Worm (Caenorhabditis elegans) whole organism, L4/young adult: ENCODE data around the gene F44D12.19.

Source experiments
- W03F9.2 ChIP-seq: fragments of 150-350 bp; optimal IDR thresholded peaks from 2 replicates; lab custom pipeline; 2014; ENCODE audit warnings: missing biosample characterization, missing genetic modification characterization
- dao-5 ChIP-seq: sonication (generic microtip); optimal IDR thresholded peaks from 2 replicates; lab custom pipeline; 2016; ENCODE audit warnings: missing genotype, missing genetic modification characterization, moderate library complexity, missing compliant biosample characterization
- him-1 ChIP-seq: sonication (generic microtip); optimal IDR thresholded peaks from 2 replicates; lab custom pipeline; 2016; ENCODE audit warnings: missing genotype, missing genetic modification reagents, missing genetic modification characterization, missing compliant biosample characterization

Gene F44D12.19

ce11 chrIV:10048268-10048667 is 26.9 kb downstream of the F44D12.19 start:
- TF ChIP-seq dao-5 (tag; lab: Kevin White, UChicago) (no peak), him-1 (tag; lab: Kevin White, UChicago) (no peak), W03F9.2 (tag; lab: Kevin White, UChicago) (no peak)

- TF ChIP-seq him-1 (tag; lab: Kevin White, UChicago), result no peak
- TF ChIP-seq dao-5 (tag; lab: Kevin White, UChicago), result no peak
- TF ChIP-seq W03F9.2 (tag; lab: Kevin White, UChicago), result no peak
Observed at ce11 chrIV:10051088-10051487, 29.7 kb downstream of the F44D12.19 start, which contains the start of gene T04B2.8. Gene T04B2.8 (minus strand): TSS chrIV:10051188.

- TF ChIP-seq him-1 (tag; lab: Kevin White, UChicago) (no peak), dao-5 (tag; lab: Kevin White, UChicago) (no peak), W03F9.2 (tag; lab: Kevin White, UChicago) (no peak)
Observed at ce11 chrIV:10053550-10053949, 32.2 kb downstream of the F44D12.19 start, which contains the start of gene srv-12. Gene srv-12 (minus strand): TSS chrIV:10053650.

- no peak for TF ChIP-seq him-1 (tag; lab: Kevin White, UChicago)
- no peak for TF ChIP-seq W03F9.2 (tag; lab: Kevin White, UChicago)
- TF ChIP-seq dao-5 (tag; lab: Kevin White, UChicago), result no peak
Observed at ce11 chrIV:10056138-10056537, 34.8 kb downstream of the F44D12.19 start, which contains the start of gene T04B2.7. Gene T04B2.7 (minus strand): TSS chrIV:10056238.

- TF ChIP-seq him-1 (tag; lab: Kevin White, UChicago), result no peak
- TF ChIP-seq W03F9.2 (tag; lab: Kevin White, UChicago), result no peak
- no peak for TF ChIP-seq dao-5 (tag; lab: Kevin White, UChicago)
Observed at ce11 chrIV:10059175-10059574, 37.8 kb downstream of the F44D12.19 start.

ce11 chrIV:10060795-10061194 is 39.4 kb downstream of the F44D12.19 start:
- TF ChIP-seq him-1 (tag; lab: Kevin White, UChicago), result no peak
- TF ChIP-seq W03F9.2 (tag; lab: Kevin White, UChicago), result no peak
- no peak for TF ChIP-seq dao-5 (tag; lab: Kevin White, UChicago)

- TF ChIP-seq dao-5 (tag; lab: Kevin White, UChicago), result no peak
- TF ChIP-seq him-1 (tag; lab: Kevin White, UChicago), result no peak
- TF ChIP-seq W03F9.2 (tag; lab: Kevin White, UChicago), result no peak
Observed at ce11 chrIV:10062728-10063127, 41.3 kb downstream of the F44D12.19 start, which contains the start of gene ipla-7. Gene ipla-7 (minus strand): TSS chrIV:10062849.

- TF ChIP-seq him-1 (tag; lab: Kevin White, UChicago), result no peak
Observed at ce11 chrIV:10063941-10064340, 42.6 kb downstream of the F44D12.19 start.

- TF ChIP-seq him-1 (tag; lab: Kevin White, UChicago) (no peak), dao-5 (tag; lab: Kevin White, UChicago) (no peak), W03F9.2 (tag; lab: Kevin White, UChicago) (no peak)
Observed at ce11 chrIV:10065159-10065558, 43.8 kb downstream of the F44D12.19 start.

ce11 chrIV:10066456-10066855 is 45.1 kb downstream of the F44D12.19 start:
- TF ChIP-seq W03F9.2 (tag; lab: Kevin White, UChicago) (no peak), dao-5 (tag; lab: Kevin White, UChicago) (no peak), him-1 (tag; lab: Kevin White, UChicago) (no peak)

- TF ChIP-seq dao-5 (tag; lab: Kevin White, UChicago) (no peak), him-1 (tag; lab: Kevin White, UChicago) (no peak), W03F9.2 (tag; lab: Kevin White, UChicago) (no peak)
Observed at ce11 chrIV:10067541-10067940, 46.2 kb downstream of the F44D12.19 start, which contains the start of gene cwn-2. Gene cwn-2 (plus strand): TSS chrIV:10067816.

- TF ChIP-seq him-1 (tag; lab: Kevin White, UChicago) (no peak), W03F9.2 (tag; lab: Kevin White, UChicago) (no peak)
Observed at ce11 chrIV:10068266-10068665, 46.9 kb downstream of the F44D12.19 start.
